Worm (Caenorhabditis elegans): ENCODE measurements around the gene F02D8.1.

Gene F02D8.1

ce11 chrV:14930168-14930567 is 48.3 kb downstream of the F02D8.1 start:
- TF ChIP-seq eor-1 (tag; optimal IDR thresholded peaks at IDR 0.05): no peak
- TF ChIP-seq nhr-12 (tag; optimal IDR thresholded peaks at IDR 0.05): no peak
- TF ChIP-seq jun-1 (tag; optimal IDR thresholded peaks at IDR 0.05): no peak
- TF ChIP-seq nfya-1 (tag; optimal IDR thresholded peaks at IDR 0.05; ENCODE audit: insufficient read depth): peak; percentile 70
- no peak for TF ChIP-seq sea-2 (GFP tag; optimal IDR thresholded peaks at IDR 0.05)
- TF ChIP-seq egl-27 (tag; optimal IDR thresholded peaks at IDR 0.05): no peak
- TF ChIP-seq ztf-11 (tag; optimal IDR thresholded peaks at IDR 0.05): no peak
- no peak for TF ChIP-seq nhr-77 (tag; optimal IDR thresholded peaks at IDR 0.05)
- no peak for TF ChIP-seq unc-62 (GFP tag; optimal IDR thresholded peaks at IDR 0.05)
- TF ChIP-seq fkh-10 (GFP tag; optimal IDR thresholded peaks at IDR 0.05): peak; percentile 66
- no peak for TF ChIP-seq nhr-28 (tag; optimal IDR thresholded peaks at IDR 0.05)
- no peak for TF ChIP-seq fos-1 (tag; optimal IDR thresholded peaks at IDR 0.05)
- no peak for TF ChIP-seq nhr-25 (tag; optimal IDR thresholded peaks at IDR 0.05)
- no peak for TF ChIP-seq mdl-1 (tag; optimal IDR thresholded peaks at IDR 0.05)
- no peak for TF ChIP-seq unc-39 (tag; optimal IDR thresholded peaks at IDR 0.05)
- TF ChIP-seq egl-5 (tag; optimal IDR thresholded peaks at IDR 0.05): peak; percentile 13
- no peak for TF ChIP-seq R02D3.7 (tag; optimal IDR thresholded peaks at IDR 0.05)
- TF ChIP-seq fkh-2 (tag; optimal IDR thresholded peaks at IDR 0.05): no peak
- no peak for TF ChIP-seq tbx-2 (tag; optimal IDR thresholded peaks at IDR 0.05)
- TF ChIP-seq nhr-237 (tag; optimal IDR thresholded peaks at IDR 0.05): no peak
- no peak for TF ChIP-seq skn-1 (tag; optimal IDR thresholded peaks at IDR 0.05)
- no peak for TF ChIP-seq nhr-76 (tag; optimal IDR thresholded peaks at IDR 0.05)
- no peak for TF ChIP-seq ceh-82 (tag; optimal IDR thresholded peaks at IDR 0.05)
- TF ChIP-seq ama-1 (optimal IDR thresholded peaks at IDR 0.05): no peak
- no peak for TF ChIP-seq elt-2 (tag; optimal IDR thresholded peaks at IDR 0.05)
- TF ChIP-seq pha-4 (tag; optimal IDR thresholded peaks at IDR 0.05): no peak
- no peak for TF ChIP-seq lsy-12 (tag; optimal IDR thresholded peaks at IDR 0.05)
- TF ChIP-seq zag-1 (tag; optimal IDR thresholded peaks at IDR 0.05): no peak
- TF ChIP-seq nhr-43 (tag; optimal IDR thresholded peaks at IDR 0.05; ENCODE audit: poor library complexity, severe bottlenecking): no peak
- TF ChIP-seq nhr-11 (tag; optimal IDR thresholded peaks at IDR 0.05): no peak
- TF ChIP-seq snpc-4 (tag; optimal IDR thresholded peaks at IDR 0.05): peak; percentile 24
- TF ChIP-seq ceh-16 (tag; optimal IDR thresholded peaks at IDR 0.05): no peak
- no peak for TF ChIP-seq elt-1 (tag; optimal IDR thresholded peaks at IDR 0.05)
- TF ChIP-seq hmg-11 (tag; optimal IDR thresholded peaks at IDR 0.05): peak; percentile 48
- no peak for TF ChIP-seq ztf-4 (tag; optimal IDR thresholded peaks at IDR 0.05)
- no peak for TF ChIP-seq mml-1 (tag; optimal IDR thresholded peaks at IDR 0.05)
- no peak for TF ChIP-seq pqm-1 (tag; optimal IDR thresholded peaks at IDR 0.05)
- no peak for TF ChIP-seq ZK546.5 (tag; optimal IDR thresholded peaks at IDR 0.05)
- TF ChIP-seq lin-15B (tag; optimal IDR thresholded peaks at IDR 0.05): peak; percentile 13
- no peak for TF ChIP-seq ceh-9 (tag; optimal IDR thresholded peaks at IDR 0.05)
- TF ChIP-seq lin-39 (tag; optimal IDR thresholded peaks at IDR 0.05): peak; percentile 65
- no peak for TF ChIP-seq nhr-23 (tag; optimal IDR thresholded peaks at IDR 0.05)
- no peak for TF ChIP-seq nhr-67 (tag; optimal IDR thresholded peaks at IDR 0.05)
- no peak for TF ChIP-seq elt-3 (tag; optimal IDR thresholded peaks at IDR 0.05)
- TF ChIP-seq daf-12 (tag; optimal IDR thresholded peaks at IDR 0.05): no peak
- no peak for TF ChIP-seq aly-2 (tag; optimal IDR thresholded peaks at IDR 0.05)
- TF ChIP-seq ceh-28 (tag; optimal IDR thresholded peaks at IDR 0.05): no peak

ce11 chrV:14928248-14928647 is 50.3 kb downstream of the F02D8.1 start, which contains the start of gene srg-55:
TSS of gene srg-55 (minus strand) at chrV:14928348.
- TF ChIP-seq ceh-82 (tag; optimal IDR thresholded peaks at IDR 0.05) (no peak), nfya-1 (tag; optimal IDR thresholded peaks at IDR 0.05; ENCODE audit: insufficient read depth) (no peak), elt-2 (tag; optimal IDR thresholded peaks at IDR 0.05) (no peak), unc-39 (tag; optimal IDR thresholded peaks at IDR 0.05) (no peak), aly-2 (tag; optimal IDR thresholded peaks at IDR 0.05) (no peak)
